Fruit fly (Drosophila melanogaster) whole organism, prepupa: ENCODE measurements around the gene CG32537.

Experiments
- CG10669 ChIP-seq: fragments of 200-800 bp; sonication (Bioruptor generic); optimal IDR thresholded peaks from 3 replicates; lab custom pipeline; 2018; ENCODE audit warnings: missing biosample characterization, mild to moderate bottlenecking, missing genetic modification characterization, moderate library complexity
- CG4318 ChIP-seq: fragments of 200-800 bp; sonication (Bioruptor generic); optimal IDR thresholded peaks from 3 replicates; lab custom pipeline; 2017; ENCODE audit warnings: missing biosample characterization, mild to moderate bottlenecking, missing genetic modification characterization
- Gug ChIP-seq: fragments of 200-800 bp; sonication (Bioruptor generic); IDR thresholded peaks from 2 replicates; pipeline ENCODE4 v1.3.6; 2022; ENCODE audit warnings: missing biosample characterization, missing genetic modification characterization
- Met ChIP-seq: fragments of 200-800 bp; sonication (Bioruptor generic); optimal IDR thresholded peaks from 3 replicates; lab custom pipeline; 2016; ENCODE audit warnings: missing biosample characterization, missing genetic modification characterization
- eg ChIP-seq: fragments of 200-800 bp; sonication (Bioruptor generic); IDR thresholded peaks from 3 replicates; pipeline ENCODE4 v1.3.6; 2022; ENCODE audit warnings: missing biosample characterization, missing genetic modification characterization
- fd59A ChIP-seq: fragments of 200-800 bp; sonication (Bioruptor generic); optimal IDR thresholded peaks from 2 replicates; lab custom pipeline; 2017; ENCODE audit warnings: missing biosample characterization, mild to moderate bottlenecking, missing genetic modification characterization, missing genetic modification reagents
- spab ChIP-seq: fragments of 200-800 bp; sonication (Bioruptor generic); optimal IDR thresholded peaks from 2 replicates; lab custom pipeline; 2017; ENCODE audit warnings: missing biosample characterization, mild to moderate bottlenecking, missing genetic modification characterization, missing genetic modification reagents
- vri ChIP-seq: fragments of 200-800 bp; sonication (Bioruptor generic); optimal IDR thresholded peaks from 3 replicates; lab custom pipeline; 2016; ENCODE audit warnings: missing biosample characterization, mild to moderate bottlenecking, missing genetic modification characterization

DNA sequence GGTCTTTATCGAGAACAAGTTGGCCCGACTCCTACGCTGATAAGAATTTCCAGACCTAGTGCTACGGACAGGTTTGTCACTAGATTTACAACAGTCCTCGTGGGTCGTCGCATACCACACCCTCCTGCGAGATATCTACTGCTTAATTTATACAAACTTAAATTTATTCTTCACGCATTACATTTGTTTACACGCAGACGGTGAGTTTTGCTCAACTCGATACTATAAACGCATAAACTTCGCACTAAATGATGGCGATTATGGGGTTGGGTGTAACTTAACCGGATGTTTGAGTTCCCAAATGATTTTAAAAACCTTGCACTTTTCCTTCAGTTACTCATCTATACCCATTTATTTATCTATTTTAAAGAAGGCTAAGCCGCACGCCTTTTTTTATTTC, 4.3 kb upstream of the CG32537 start:
- TF ChIP-seq fd59A (GFP tag; lab: Kevin White, UChicago), result no peak
- TF ChIP-seq spab, result no peak
- no peak for TF ChIP-seq CG4318 (GFP tag; lab: Kevin White, UChicago)
- no peak for TF ChIP-seq Gug (GFP tag; lab: Robert Waterston, UW)
- TF ChIP-seq vri (GFP tag; lab: Kevin White, UChicago), result no peak
- TF ChIP-seq eg (GFP tag; lab: Robert Waterston, UW), result no peak
- TF ChIP-seq Met (GFP tag; lab: Kevin White, UChicago), result no peak
- no peak for TF ChIP-seq CG10669 (GFP tag; lab: Kevin White, UChicago)
